Worm (Caenorhabditis elegans) whole organism, L1 larva: ENCODE results near the gene inx-7.

Source experiments
- C34B4.2 ChIP-seq: sonication (generic microtip); optimal IDR thresholded peaks from 2 replicates; lab custom pipeline; 2017; ENCODE audit warnings: mild to moderate bottlenecking, missing genetic modification characterization, missing compliant biosample characterization
- F16B12.6 ChIP-seq: fragments of 150-350 bp; optimal IDR thresholded peaks from 2 replicates; lab custom pipeline; 2014; ENCODE audit warnings: missing biosample characterization, missing genetic modification characterization
- Y116A8C.19 ChIP-seq: sonication (generic microtip); optimal IDR thresholded peaks from 2 replicates; lab custom pipeline; 2016; ENCODE audit warnings: missing compliant biosample characterization, missing genetic modification characterization, borderline replicate concordance
- aha-1 ChIP-seq: fragments of 150-350 bp; optimal IDR thresholded peaks from 2 replicates; lab custom pipeline; 2014; ENCODE audit warnings: missing biosample characterization, missing genetic modification characterization
- alr-1 ChIP-seq: fragments of 200-800 bp; sonication (Bioruptor generic); optimal IDR thresholded peaks from 2 replicates; lab custom pipeline; 2018; ENCODE audit warnings: borderline replicate concordance, mild to moderate bottlenecking, missing genetic modification characterization, missing compliant biosample characterization
- aly-2 ChIP-seq: fragments of 150-350 bp; optimal IDR thresholded peaks from 2 replicates; lab custom pipeline; 2014; ENCODE audit warnings: missing biosample characterization, missing genetic modification characterization
- blmp-1 ChIP-seq: fragments of 150-350 bp; optimal IDR thresholded peaks from 2 replicates; lab custom pipeline; 2014; ENCODE audit warnings: missing biosample characterization, missing genetic modification characterization
- ceh-63 ChIP-seq: fragments of 200-800 bp; sonication (Bioruptor generic); optimal IDR thresholded peaks from 2 replicates; lab custom pipeline; 2018; ENCODE audit warnings: mild to moderate bottlenecking, missing genetic modification characterization, missing compliant biosample characterization
- ceh-8 ChIP-seq: fragments of 200-800 bp; sonication (Bioruptor generic); optimal IDR thresholded peaks from 2 replicates; lab custom pipeline; 2018; ENCODE audit warnings: mild to moderate bottlenecking, missing genetic modification characterization, moderate library complexity, missing compliant biosample characterization
- ceh-82 ChIP-seq, 3 experiments: fragments of 150-350 bp in 1 of 3; sonication (generic microtip) in 2 of 3; optimal IDR thresholded peaks; 2 replicates each; lab custom pipeline; 2014 to 2017; ENCODE audit warnings: missing biosample characterization in 3 of 3, missing genetic modification characterization in 3 of 3
- ceh-88 ChIP-seq: fragments of 200-800 bp; sonication (Bioruptor generic); IDR thresholded peaks from 2 replicates; pipeline ENCODE4 v1.3.6; 2022; ENCODE audit warnings: missing genetic modification characterization, missing compliant biosample characterization
- ceh-90 ChIP-seq: sonication (generic microtip); optimal IDR thresholded peaks from 2 replicates; lab custom pipeline; 2016; ENCODE audit warnings: missing genetic modification characterization, missing compliant biosample characterization
- ces-1 ChIP-seq: fragments of 150-350 bp; optimal IDR thresholded peaks from 2 replicates; lab custom pipeline; 2014; ENCODE audit warnings: missing biosample characterization, missing genetic modification reagents, missing genetic modification characterization
- dsc-1 ChIP-seq: sonication (generic microtip); optimal IDR thresholded peaks from 2 replicates; lab custom pipeline; 2016; ENCODE audit warnings: mild to moderate bottlenecking, missing genetic modification characterization, missing compliant biosample characterization
- efl-1 ChIP-seq, 4 experiments: fragments of 150-350 bp; optimal IDR thresholded peaks in 3 of 4; peaks in 1 of 4; 1 replicate in 1 of 4; 2 replicates in 3 of 4; lab custom pipeline; 2014; ENCODE audit warnings: missing biosample characterization in 2 of 4, missing genetic modification characterization in 2 of 4, missing genetic modification reagents in 2 of 4
- efl-3 ChIP-seq: fragments of 200-800 bp; sonication (Bioruptor generic); optimal IDR thresholded peaks from 2 replicates; lab custom pipeline; 2018; ENCODE audit warnings: mild to moderate bottlenecking, missing genetic modification characterization, missing compliant biosample characterization
- elt-2 ChIP-seq: sonication (generic microtip); optimal IDR thresholded peaks from 2 replicates; lab custom pipeline; 2016; ENCODE audit warnings: missing genetic modification characterization, mild to moderate bottlenecking, inconsistent platforms, missing compliant biosample characterization, missing genetic modification reagents
- elt-3 ChIP-seq, 6 experiments: fragments of 150-350 bp in 1 of 6; sonication (generic microtip); optimal IDR thresholded peaks; 2 replicates each; lab custom pipeline; 2017 to 2018; ENCODE audit warnings: missing biosample characterization in 6 of 6, missing genetic modification characterization in 6 of 6, inconsistent platforms in 1 of 6
- fkh-10 ChIP-seq: sonication (generic microtip); optimal IDR thresholded peaks from 2 replicates; lab custom pipeline; 2017; ENCODE audit warnings: missing biosample characterization, missing genetic modification reagents, missing genetic modification characterization
- fkh-4 ChIP-seq: sonication (generic microtip); optimal IDR thresholded peaks from 2 replicates; lab custom pipeline; 2016; ENCODE audit warnings: missing compliant biosample characterization, missing genetic modification characterization, borderline replicate concordance
- hlh-17 ChIP-seq: fragments of 200-800 bp; sonication (Bioruptor generic); optimal IDR thresholded peaks from 2 replicates; lab custom pipeline; 2018; ENCODE audit warnings: missing genetic modification characterization, mild to moderate bottlenecking, missing compliant biosample characterization, moderate library complexity, borderline replicate concordance
- hpl-2 ChIP-seq: fragments of 150-350 bp; optimal IDR thresholded peaks from 2 replicates; lab custom pipeline; 2014; ENCODE audit warnings: missing biosample characterization, missing genetic modification reagents, missing genetic modification characterization
- irx-1 ChIP-seq: sonication (generic microtip); optimal IDR thresholded peaks from 2 replicates; lab custom pipeline; 2016; ENCODE audit warnings: missing genetic modification characterization, missing compliant biosample characterization
- isw-1 ChIP-seq: fragments of 200-800 bp; sonication (Bioruptor generic); IDR thresholded peaks from 2 replicates; pipeline ENCODE4 v1.3.6; 2022; ENCODE audit warnings: missing genetic modification characterization, missing compliant biosample characterization
- jun-1 ChIP-seq: fragments of 150-350 bp; optimal IDR thresholded peaks from 2 replicates; lab custom pipeline; 2014; ENCODE audit warnings: missing biosample characterization, missing genetic modification reagents, missing genetic modification characterization
- lin-13 ChIP-seq: fragments of 150-350 bp; optimal IDR thresholded peaks from 2 replicates; lab custom pipeline; 2014; ENCODE audit warnings: missing biosample characterization, missing genetic modification reagents, missing genetic modification characterization
- lin-15B ChIP-seq: fragments of 150-350 bp; sonication (generic microtip); optimal IDR thresholded peaks from 3 replicates; lab custom pipeline; 2014; ENCODE audit warnings: missing biosample characterization, missing genetic modification characterization
- lsy-2 ChIP-seq, 2 experiments: fragments of 150-350 bp; optimal IDR thresholded peaks; 2 replicates each; lab custom pipeline; 2014; ENCODE audit warnings: missing biosample characterization in 2 of 2, missing genetic modification characterization in 2 of 2
- mab-9 ChIP-seq: fragments of 200-800 bp; sonication (Bioruptor generic); IDR thresholded peaks from 2 replicates; pipeline ENCODE4 v1.3.6; 2022; ENCODE audit warnings: missing genetic modification reagents, missing genetic modification characterization, missing compliant biosample characterization
- mef-2 ChIP-seq: fragments of 150-350 bp; optimal IDR thresholded peaks from 2 replicates; lab custom pipeline; 2014; ENCODE audit warnings: missing biosample characterization, missing genetic modification characterization
- mep-1 ChIP-seq: fragments of 150-350 bp; optimal IDR thresholded peaks from 2 replicates; lab custom pipeline; 2014; ENCODE audit warnings: missing biosample characterization, missing genetic modification characterization
- nhr-19 ChIP-seq: fragments of 200-800 bp; sonication (Bioruptor generic); conservative IDR thresholded peaks from 2 replicates; pipeline ENCODE4 v1.3.6; 2022; ENCODE audit warnings: missing genetic modification characterization, missing compliant biosample characterization
- nhr-20 ChIP-seq: sonication (generic microtip); optimal IDR thresholded peaks from 2 replicates; lab custom pipeline; 2016; ENCODE audit warnings: mild to moderate bottlenecking, missing genetic modification characterization, missing compliant biosample characterization
- nhr-77 ChIP-seq: fragments of 150-350 bp; optimal IDR thresholded peaks from 2 replicates; lab custom pipeline; 2014; ENCODE audit warnings: missing biosample characterization, missing genetic modification characterization
- nhr-84 ChIP-seq: sonication (generic microtip); optimal IDR thresholded peaks from 2 replicates; lab custom pipeline; 2017; ENCODE audit warnings: missing biosample characterization, missing genetic modification characterization
- pag-3 ChIP-seq: sonication (generic microtip); optimal IDR thresholded peaks from 2 replicates; lab custom pipeline; 2017; ENCODE audit warnings: missing genetic modification characterization, mild to moderate bottlenecking, missing compliant biosample characterization, antibody characterized with exemption, borderline replicate concordance; ENCODE audit not compliant: insufficient read depth
- rnt-1 ChIP-seq: sonication (generic microtip); optimal IDR thresholded peaks from 2 replicates; lab custom pipeline; 2016; ENCODE audit warnings: mild to moderate bottlenecking, missing genetic modification characterization, moderate library complexity, missing compliant biosample characterization
- skn-1 ChIP-seq: fragments of 150-350 bp; optimal IDR thresholded peaks from 2 replicates; lab custom pipeline; 2014; ENCODE audit warnings: missing biosample characterization, missing genetic modification characterization
- snpc-4 ChIP-seq: fragments of 150-350 bp; optimal IDR thresholded peaks from 2 replicates; lab custom pipeline; 2014; ENCODE audit warnings: missing biosample characterization, missing genetic modification characterization
- sox-4 ChIP-seq: sonication (generic microtip); optimal IDR thresholded peaks from 2 replicates; lab custom pipeline; 2016; ENCODE audit warnings: missing genetic modification characterization, missing compliant biosample characterization
- sptf-1 ChIP-seq: fragments of 150-350 bp; optimal IDR thresholded peaks from 2 replicates; lab custom pipeline; 2014; ENCODE audit warnings: missing biosample characterization, missing genetic modification characterization
- swsn-7 ChIP-seq: sonication (generic microtip); optimal IDR thresholded peaks from 2 replicates; lab custom pipeline; 2016; ENCODE audit warnings: missing genetic modification characterization, missing compliant biosample characterization
- tbx-2 ChIP-seq: sonication (generic microtip); optimal IDR thresholded peaks from 2 replicates; lab custom pipeline; 2016; ENCODE audit warnings: missing genetic modification characterization, missing compliant biosample characterization
- tlp-1 ChIP-seq: fragments of 150-350 bp; optimal IDR thresholded peaks from 2 replicates; lab custom pipeline; 2014; ENCODE audit warnings: missing biosample characterization, missing genetic modification characterization
- unc-30 ChIP-seq: sonication (generic microtip); optimal IDR thresholded peaks from 2 replicates; lab custom pipeline; 2017; ENCODE audit warnings: missing biosample characterization, missing genetic modification characterization
- unc-86 ChIP-seq: sonication (generic microtip); optimal IDR thresholded peaks from 2 replicates; lab custom pipeline; 2016; ENCODE audit warnings: missing genetic modification characterization, missing compliant biosample characterization
- unc-98 ChIP-seq: fragments of 200-800 bp; sonication (Bioruptor generic); IDR thresholded peaks from 2 replicates; pipeline ENCODE4 v1.3.6; 2022; ENCODE audit warnings: missing genetic modification characterization, missing compliant biosample characterization
- vab-15 ChIP-seq: sonication (generic microtip); optimal IDR thresholded peaks from 2 replicates; lab custom pipeline; 2017; ENCODE audit warnings: missing genotype, mild to moderate bottlenecking, missing genetic modification characterization, missing compliant biosample characterization
- ztf-11 ChIP-seq, 2 experiments: sonication (generic microtip); optimal IDR thresholded peaks; 2 replicates each; lab custom pipeline; 2016 to 2017; ENCODE audit warnings: missing genetic modification characterization in 2 of 2, missing biosample characterization in 1 of 2, missing compliant biosample characterization in 1 of 2

The inx-7 gene

ce11 chrIV:5948712-5949111 is 2.3 kb upstream of the inx-7 start:
- TF ChIP-seq blmp-1 (tag; lab: Kevin White, UChicago) (peak; percentile 71), ceh-90 (tag; lab: Kevin White, UChicago) (no peak)

ce11 chrIV:5947555-5948151 is 1.2 kb upstream of the inx-7 start, which contains the start of gene rps-25:
rps-25 (minus strand) TSS chrIV:5947605.
- TF ChIP-seq aha-1 (no peak), lin-15B (tag; lab: Kevin White, UChicago) (peak; percentile 7), ceh-63 (GFP tag; lab: Kevin White, UChicago) (no peak), F16B12.6 (tag; lab: Kevin White, UChicago) (no peak), ceh-82 (tag; optimal IDR thresholded peaks at IDR 0.05; lab: Kevin White, UChicago) (peak in 2 of 3 experiments; percentile 10 to 74), nhr-77 (no peak), elt-3 (tag; optimal IDR thresholded peaks at IDR 0.05; lab: Kevin White, UChicago) (peak in 1 of 6 experiments; percentile 56), alr-1 (tag; lab: Kevin White, UChicago) (no peak), tbx-2 (peak; percentile 25), C34B4.2 (tag; lab: Kevin White, UChicago) (no peak), skn-1 (tag; lab: Kevin White, UChicago) (peak; percentile 75), elt-2 (no peak), efl-1 (optimal IDR thresholded peaks at IDR 0.05; lab: Kevin White, UChicago) (peak; percentile 61 to 72), efl-1 (GFP tag; optimal IDR thresholded peaks at IDR 0.05 in 1 of 2; lab: Kevin White, UChicago) (peak in 1 of 2 experiments; percentile 48), rnt-1 (tag; lab: Kevin White, UChicago) (peak; percentile 56), vab-15 (tag; lab: Kevin White, UChicago) (no peak), mab-9 (GFP tag; lab: Robert Waterston, UW) (no peak), unc-30 (no peak), lsy-2 (tag; optimal IDR thresholded peaks at IDR 0.05; lab: Kevin White, UChicago) (peak; percentile 81 to 97), mef-2 (no peak), swsn-7 (tag; lab: Kevin White, UChicago) (peak; percentile 53), mep-1 (tag; lab: Kevin White, UChicago) (peak; percentile 75), sox-4 (tag; lab: Kevin White, UChicago) (no peak), fkh-10 (GFP tag; lab: Kevin White, UChicago) (no peak), blmp-1 (tag; lab: Kevin White, UChicago) (peak; percentile 57), nhr-19 (GFP tag; lab: Robert Waterston, UW) (no peak; the same call in 1 of the 2 replicates), efl-3 (GFP tag; lab: Kevin White, UChicago) (no peak), hpl-2 (GFP tag; lab: Kevin White, UChicago) (peak; percentile 15), ceh-8 (GFP tag; lab: Kevin White, UChicago) (no peak), fkh-4 (tag; lab: Kevin White, UChicago) (no peak), hlh-17 (GFP tag; lab: Kevin White, UChicago) (no peak), unc-98 (GFP tag; lab: Robert Waterston, UW) (no peak), pag-3 (tag; lab: Kevin White, UChicago) (no peak), Y116A8C.19 (no peak), dsc-1 (tag; lab: Kevin White, UChicago) (peak; percentile 9), irx-1 (tag; lab: Kevin White, UChicago) (peak; percentile 21), ztf-11 (tag; optimal IDR thresholded peaks at IDR 0.05; lab: Kevin White, UChicago) (no peak), isw-1 (GFP tag; lab: Robert Waterston, UW) (peak; percentile 35; the same call in 1 of the 2 replicates), lin-13 (GFP tag; lab: Kevin White, UChicago) (peak; percentile 52), snpc-4 (tag; lab: Kevin White, UChicago) (peak; percentile 12), ces-1 (GFP tag; lab: Kevin White, UChicago) (no peak), unc-86 (tag; lab: Kevin White, UChicago) (no peak), nhr-84 (tag; lab: Kevin White, UChicago) (no peak), nhr-20 (tag; lab: Kevin White, UChicago) (peak; percentile 45), jun-1 (no peak), ceh-88 (GFP tag; lab: Robert Waterston, UW) (no peak), tlp-1 (tag; lab: Kevin White, UChicago) (no peak), aly-2 (no peak), ceh-90 (tag; lab: Kevin White, UChicago) (no peak), sptf-1 (tag; lab: Kevin White, UChicago) (no peak)
